Worm (Caenorhabditis elegans) whole organism, early embryonic: ENCODE data around the gene C06E1.1.

Experiments
- B0310.2 ChIP-seq: sonication (generic microtip); optimal IDR thresholded peaks from 2 replicates; lab custom pipeline; 2016; ENCODE audit warnings: mild to moderate bottlenecking, missing genetic modification characterization, missing compliant biosample characterization
- aly-1 ChIP-seq: sonication (generic microtip); optimal IDR thresholded peaks from 2 replicates; lab custom pipeline; 2016; ENCODE audit warnings: missing genetic modification characterization, missing compliant biosample characterization
- ama-1 ChIP-seq: fragments of 150-350 bp; optimal IDR thresholded peaks from 2 replicates; lab custom pipeline; 2014
- ceh-13 ChIP-seq: fragments of 200-800 bp; sonication (Bioruptor generic); optimal IDR thresholded peaks from 2 replicates; lab custom pipeline; 2018; ENCODE audit warnings: mild to moderate bottlenecking, missing genetic modification characterization, missing compliant biosample characterization
- hmbx-1 ChIP-seq: sonication (generic microtip); optimal IDR thresholded peaks from 2 replicates; lab custom pipeline; 2016; ENCODE audit warnings: mild to moderate bottlenecking, missing genetic modification characterization, missing compliant biosample characterization
- hmg-4 ChIP-seq: fragments of 200-800 bp; sonication (Bioruptor generic); optimal IDR thresholded peaks from 2 replicates; lab custom pipeline; 2018; ENCODE audit warnings: mild to moderate bottlenecking, missing genetic modification characterization, missing compliant biosample characterization
- scrt-1 ChIP-seq: fragments of 200-800 bp; sonication (Bioruptor generic); IDR thresholded peaks from 2 replicates; pipeline ENCODE4 v1.3.6; 2022; ENCODE audit warnings: missing genetic modification characterization, missing compliant biosample characterization
- sea-1 ChIP-seq: fragments of 200-800 bp; sonication (Bioruptor generic); conservative IDR thresholded peaks from 2 replicates; pipeline ENCODE4 v1.3.6; 2022; ENCODE audit warnings: missing genetic modification characterization, missing compliant biosample characterization
- tbx-11 ChIP-seq: fragments of 200-800 bp; sonication (Bioruptor generic); IDR thresholded peaks from 2 replicates; pipeline ENCODE4 v1.3.6; 2022; ENCODE audit warnings: missing genetic modification characterization, missing compliant biosample characterization
- tbx-37 ChIP-seq: fragments of 200-800 bp; sonication (Bioruptor generic); conservative IDR thresholded peaks from 2 replicates; pipeline ENCODE4 v1.3.6; 2022; ENCODE audit warnings: missing genetic modification reagents, missing genetic modification characterization, missing compliant biosample characterization
- tra-4 ChIP-seq: sonication (generic microtip); optimal IDR thresholded peaks from 2 replicates; lab custom pipeline; 2017; ENCODE audit warnings: missing genetic modification characterization, missing compliant biosample characterization

DNA sequence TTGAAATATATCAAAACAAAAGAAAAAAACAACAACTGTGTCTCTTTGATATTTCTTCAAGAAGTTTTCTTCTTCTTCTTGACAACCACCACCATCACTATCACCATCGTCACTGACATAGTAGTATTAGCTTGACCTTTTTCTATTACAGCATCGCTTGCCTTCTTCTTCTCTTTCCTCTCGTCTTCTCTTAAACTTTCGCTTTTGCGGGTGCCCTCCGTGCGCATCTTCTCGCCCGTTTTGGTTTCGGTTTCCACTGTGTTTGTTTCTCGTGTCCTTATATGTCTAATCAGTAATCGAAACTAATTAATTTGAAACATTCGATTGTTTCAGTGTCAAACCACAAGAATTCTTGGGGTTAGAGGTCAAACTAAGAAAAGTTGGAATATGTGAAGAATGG, 26.3 kb upstream of the C06E1.1 start:
- TF ChIP-seq ama-1 (lab: Kevin White, UChicago) = no peak
- TF ChIP-seq sea-1 (GFP tag; lab: Robert Waterston, UW) = no peak
- TF ChIP-seq hmg-4 (GFP tag; lab: Kevin White, UChicago) = no peak
- no peak for TF ChIP-seq hmbx-1 (tag; lab: Kevin White, UChicago)
- no peak for TF ChIP-seq tra-4 (tag; lab: Kevin White, UChicago)
- no peak for TF ChIP-seq ceh-13 (GFP tag; lab: Kevin White, UChicago)
- no peak for TF ChIP-seq scrt-1 (GFP tag; lab: Robert Waterston, UW)
- no peak for TF ChIP-seq B0310.2 (tag; lab: Kevin White, UChicago)
- TF ChIP-seq tbx-11 (GFP tag; lab: Robert Waterston, UW) = no peak
- TF ChIP-seq aly-1 (tag; lab: Kevin White, UChicago) = no peak
- TF ChIP-seq tbx-37 = no peak
